Worm (Caenorhabditis elegans) whole organism, L4 larva: ENCODE data around the gene sri-29.

Source experiments
- D1046.2 ChIP-seq: fragments of 200-800 bp; sonication (Bioruptor generic); IDR thresholded peaks from 2 replicates; pipeline ENCODE4 v1.3.6; 2022; ENCODE audit warnings: missing genetic modification characterization, missing compliant biosample characterization
- F10B5.3 ChIP-seq: sonication (generic microtip); optimal IDR thresholded peaks from 2 replicates; lab custom pipeline; 2016; ENCODE audit warnings: mild to moderate bottlenecking, missing genetic modification characterization, missing compliant biosample characterization
- F26F4.8 ChIP-seq: fragments of 200-800 bp; sonication (Bioruptor generic); conservative IDR thresholded peaks from 2 replicates; pipeline ENCODE4 v1.3.6; 2022; ENCODE audit warnings: missing genetic modification characterization, missing compliant biosample characterization
- Y48G9A.11 ChIP-seq: fragments of 200-800 bp; sonication (Bioruptor generic); IDR thresholded peaks from 2 replicates; pipeline ENCODE4 v1.3.6; 2022; ENCODE audit warnings: missing genetic modification reagents, missing genetic modification characterization, missing compliant biosample characterization
- ZK337.2 ChIP-seq: fragments of 200-800 bp; sonication (Bioruptor generic); IDR thresholded peaks from 2 replicates; pipeline ENCODE4 v1.3.6; 2022; ENCODE audit warnings: missing genetic modification reagents, missing genetic modification characterization, missing compliant biosample characterization
- aha-1 ChIP-seq: fragments of 150-350 bp; peaks from one replicate; lab custom pipeline; 2014; ENCODE audit warnings: missing biosample characterization, missing genetic modification characterization
- arid-1 ChIP-seq: fragments of 200-800 bp; sonication (Bioruptor generic); conservative IDR thresholded peaks from 2 replicates; pipeline ENCODE4 v1.3.6; 2022; ENCODE audit warnings: missing genetic modification reagents, missing genetic modification characterization, missing compliant biosample characterization
- ceh-20 ChIP-seq: fragments of 200-800 bp; sonication (Bioruptor generic); IDR thresholded peaks from 2 replicates; pipeline ENCODE4 v1.3.6; 2022; ENCODE audit warnings: missing genetic modification reagents, missing genetic modification characterization, missing compliant biosample characterization
- ceh-28 ChIP-seq: fragments of 150-350 bp; optimal IDR thresholded peaks from 2 replicates; lab custom pipeline; 2014; ENCODE audit warnings: missing biosample characterization, missing genetic modification reagents, missing genetic modification characterization
- ceh-44 ChIP-seq: fragments of 200-800 bp; sonication (Bioruptor generic); IDR thresholded peaks from 2 replicates; pipeline ENCODE4 v1.3.6; 2022; ENCODE audit warnings: missing genetic modification reagents, missing genetic modification characterization, missing compliant biosample characterization
- ces-1 ChIP-seq: fragments of 150-350 bp; sonication (generic microtip); optimal IDR thresholded peaks from 4 replicates; lab custom pipeline; 2014; ENCODE audit warnings: missing biosample characterization, missing genetic modification reagents, missing genetic modification characterization
- ctbp-1 ChIP-seq: fragments of 200-800 bp; sonication (Bioruptor generic); IDR thresholded peaks from 2 replicates; pipeline ENCODE4 v1.3.6; 2022; ENCODE audit warnings: missing genetic modification reagents, missing genetic modification characterization, missing compliant biosample characterization
- daf-8 ChIP-seq: fragments of 200-800 bp; sonication (Bioruptor generic); IDR thresholded peaks from 2 replicates; pipeline ENCODE4 v1.3.6; 2022; ENCODE audit warnings: missing genetic modification characterization, missing compliant biosample characterization
- dmd-9 ChIP-seq: fragments of 200-800 bp; sonication (Bioruptor generic); IDR thresholded peaks from 2 replicates; pipeline ENCODE4 v1.3.6; 2022; ENCODE audit warnings: missing genetic modification reagents, missing genetic modification characterization, missing compliant biosample characterization
- dpl-1 ChIP-seq: fragments of 150-350 bp; optimal IDR thresholded peaks from 2 replicates; lab custom pipeline; 2014; ENCODE audit warnings: missing biosample characterization, missing genetic modification reagents, missing genetic modification characterization
- egl-43 ChIP-seq: fragments of 200-800 bp; sonication (Bioruptor generic); IDR thresholded peaks from 2 replicates; pipeline ENCODE4 v1.3.6; 2022; ENCODE audit warnings: missing genetic modification reagents, missing genetic modification characterization, missing compliant biosample characterization
- lin-15B ChIP-seq: fragments of 150-350 bp; sonication (generic microtip); optimal IDR thresholded peaks from 3 replicates; lab custom pipeline; 2014; ENCODE audit warnings: missing biosample characterization, missing genetic modification characterization
- lin-29 ChIP-seq: fragments of 200-800 bp; sonication (Bioruptor generic); IDR thresholded peaks from 2 replicates; pipeline ENCODE4 v1.3.6; 2022; ENCODE audit warnings: missing genetic modification reagents, missing genetic modification characterization, missing compliant biosample characterization
- lin-38 ChIP-seq: fragments of 200-800 bp; sonication (Bioruptor generic); IDR thresholded peaks from 2 replicates; pipeline ENCODE4 v1.3.6; 2022; ENCODE audit warnings: missing genetic modification reagents, missing genetic modification characterization, missing compliant biosample characterization
- mxl-3 ChIP-seq: fragments of 200-800 bp; sonication (Bioruptor generic); optimal IDR thresholded peaks from 2 replicates; lab custom pipeline; 2018; ENCODE audit warnings: mild to moderate bottlenecking, missing genetic modification characterization, missing compliant biosample characterization
- nhr-111 ChIP-seq: fragments of 200-800 bp; sonication (Bioruptor generic); optimal IDR thresholded peaks from 2 replicates; lab custom pipeline; 2018; ENCODE audit warnings: mild to moderate bottlenecking, missing genetic modification characterization, missing compliant biosample characterization
- nhr-237 ChIP-seq: sonication (generic microtip); optimal IDR thresholded peaks from 2 replicates; lab custom pipeline; 2017; ENCODE audit warnings: missing biosample characterization, missing genetic modification characterization
- nhr-41 ChIP-seq: fragments of 200-800 bp; sonication (Bioruptor generic); IDR thresholded peaks from 2 replicates; pipeline ENCODE4 v1.3.6; 2022; ENCODE audit warnings: missing genetic modification reagents, missing genetic modification characterization, missing compliant biosample characterization
- nhr-76 ChIP-seq: fragments of 150-350 bp; optimal IDR thresholded peaks from 2 replicates; lab custom pipeline; 2014; ENCODE audit warnings: missing biosample characterization, missing genetic modification characterization
- php-3 ChIP-seq: fragments of 200-800 bp; sonication (Bioruptor generic); IDR thresholded peaks from 2 replicates; pipeline ENCODE4 v1.3.6; 2022; ENCODE audit warnings: missing genetic modification reagents, missing genetic modification characterization, missing compliant biosample characterization
- set-16 ChIP-seq: fragments of 200-800 bp; sonication (Bioruptor generic); IDR thresholded peaks from 2 replicates; pipeline ENCODE4 v1.3.6; 2022; ENCODE audit warnings: missing genetic modification reagents, missing genetic modification characterization, missing compliant biosample characterization
- skn-1 ChIP-seq: fragments of 150-350 bp; optimal IDR thresholded peaks from 2 replicates; lab custom pipeline; 2014; ENCODE audit warnings: missing biosample characterization, missing genetic modification characterization
- snpc-4 ChIP-seq: fragments of 150-350 bp; optimal IDR thresholded peaks from 2 replicates; lab custom pipeline; 2014; ENCODE audit warnings: missing biosample characterization, missing genetic modification characterization
- tra-1 ChIP-seq: fragments of 200-800 bp; sonication (Bioruptor generic); IDR thresholded peaks from 2 replicates; pipeline ENCODE4 v1.3.6; 2022; ENCODE audit warnings: missing genetic modification reagents, missing genetic modification characterization, missing compliant biosample characterization
- unc-62 ChIP-seq, 3 experiments: fragments of 150-350 bp in 1 of 3; sonication (generic microtip); optimal IDR thresholded peaks in 2 of 3; peaks in 1 of 3; 1 replicate in 1 of 3; 2 replicates in 2 of 3; lab custom pipeline; 2014 to 2017; ENCODE audit warnings: missing biosample characterization in 3 of 3, missing genetic modification characterization in 3 of 3, missing genetic modification reagents in 3 of 3, missing genotype in 1 of 3
- zag-1 ChIP-seq: fragments of 150-350 bp; optimal IDR thresholded peaks from 2 replicates; lab custom pipeline; 2014; ENCODE audit warnings: missing biosample characterization, missing genetic modification characterization
- zfp-3 ChIP-seq: fragments of 200-800 bp; sonication (Bioruptor generic); conservative IDR thresholded peaks from 2 replicates; pipeline ENCODE4 v1.3.6; 2022; ENCODE audit warnings: missing genetic modification reagents, missing genetic modification characterization, missing compliant biosample characterization
- zip-2 ChIP-seq: fragments of 150-350 bp; optimal IDR thresholded peaks from 2 replicates; lab custom pipeline; 2014; ENCODE audit warnings: missing biosample characterization, missing genetic modification characterization

Gene sri-29

DNA sequence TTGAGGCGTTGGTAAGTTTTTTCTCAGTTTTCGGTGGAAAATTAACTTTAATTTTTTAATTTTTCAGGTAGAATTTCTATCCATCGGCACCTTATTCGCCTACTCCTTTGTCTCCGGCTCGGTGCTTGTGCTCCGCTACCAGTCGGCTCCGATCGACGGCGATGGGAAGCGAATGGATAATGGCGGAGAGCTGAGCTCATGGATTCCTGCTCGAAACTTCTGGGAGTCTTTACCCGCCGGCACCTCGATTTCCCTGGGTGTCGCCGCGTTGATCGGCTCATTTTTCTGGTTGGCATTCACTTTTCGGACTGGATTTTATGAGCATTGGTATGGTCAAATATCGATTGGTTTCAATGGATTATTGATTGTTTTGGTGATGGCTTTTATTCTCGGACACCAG lies 9.2 kb upstream of the sri-29 start:
- TF ChIP-seq F10B5.3 (tag; lab: Kevin White, UChicago): no peak
- peak; percentile 75 for TF ChIP-seq set-16 (GFP tag; lab: Robert Waterston, UW)
- TF ChIP-seq ceh-28: peak; percentile 55

DNA sequence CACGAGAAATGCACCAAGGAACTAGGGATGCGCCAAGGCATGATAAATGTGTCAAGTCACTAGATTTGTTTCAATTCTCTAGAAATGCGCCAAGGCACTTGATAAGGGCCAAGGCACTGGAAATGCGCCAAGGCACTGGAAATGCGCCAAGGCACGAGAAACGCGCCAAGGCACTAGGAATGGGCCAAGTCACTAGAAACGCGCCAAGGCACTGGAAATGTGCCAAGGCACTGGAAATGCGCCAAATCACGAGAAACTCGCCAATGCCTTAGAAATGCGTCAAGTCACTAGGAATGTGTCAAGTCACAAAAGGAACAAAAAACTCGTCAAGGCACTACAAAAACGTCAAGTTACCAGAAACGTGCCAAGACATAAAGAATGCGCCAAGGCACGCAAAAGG lies 7.8 kb upstream of the sri-29 start:
- TF ChIP-seq aha-1 (tag; lab: Kevin White, UChicago): peak; percentile 81
- TF ChIP-seq ceh-20 (GFP tag; lab: Robert Waterston, UW): peak; percentile 23; the same call in 1 of the 2 replicates
- no peak for TF ChIP-seq daf-8 (GFP tag; lab: Robert Waterston, UW)
- no peak for TF ChIP-seq lin-29 (GFP tag; lab: Robert Waterston, UW)
- no peak for TF ChIP-seq ceh-44 (GFP tag; lab: Robert Waterston, UW)
- 0 out of 2 replicates have a peak, but pooled peaks have one; percentile 16 for TF ChIP-seq tra-1 (GFP tag; lab: Robert Waterston, UW)
- TF ChIP-seq ZK337.2 (GFP tag; lab: Robert Waterston, UW): 0 out of 2 replicates have a peak, but pooled peaks have one; percentile 10
- peak; percentile 45 for TF ChIP-seq lin-38

DNA sequence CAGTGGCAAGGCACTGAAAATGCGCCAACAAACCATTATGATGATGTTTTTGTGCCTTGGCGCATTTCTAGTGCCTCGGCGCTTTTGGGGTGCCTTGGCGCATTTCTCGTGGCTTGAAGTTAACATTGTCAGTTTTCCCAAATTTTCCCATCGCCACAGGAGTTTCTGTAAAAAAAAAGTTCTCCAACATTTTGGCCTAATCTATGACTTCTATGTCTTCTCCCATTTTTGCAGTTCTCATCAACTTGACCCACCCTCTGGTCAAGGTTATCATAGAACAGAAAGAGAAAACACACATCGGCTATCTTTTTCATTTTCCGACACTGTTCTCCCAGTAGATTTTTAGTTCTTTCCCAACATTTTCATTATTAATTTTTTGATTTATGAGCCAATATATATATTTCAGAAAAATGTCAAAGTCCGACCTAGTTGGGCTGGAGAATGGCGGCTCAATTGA lies 5.6 kb upstream of the sri-29 start, which contains the start of the genes B0454.26 and B0454.5:
B0454.26 (minus strand) TSS at position 101 of the 457 bp plus-strand sequence.
B0454.5 (plus strand) TSS at position 407 of the 457 bp plus-strand sequence.
- no peak for TF ChIP-seq lin-15B (tag; lab: Kevin White, UChicago)
- no peak for TF ChIP-seq zag-1 (tag; lab: Kevin White, UChicago)
- TF ChIP-seq zfp-3: no peak
- TF ChIP-seq arid-1 (GFP tag; lab: Robert Waterston, UW): no peak
- TF ChIP-seq nhr-76 (tag; lab: Kevin White, UChicago): no peak
- TF ChIP-seq D1046.2: no peak
- no peak for TF ChIP-seq dmd-9 (GFP tag; lab: Robert Waterston, UW)

DNA sequence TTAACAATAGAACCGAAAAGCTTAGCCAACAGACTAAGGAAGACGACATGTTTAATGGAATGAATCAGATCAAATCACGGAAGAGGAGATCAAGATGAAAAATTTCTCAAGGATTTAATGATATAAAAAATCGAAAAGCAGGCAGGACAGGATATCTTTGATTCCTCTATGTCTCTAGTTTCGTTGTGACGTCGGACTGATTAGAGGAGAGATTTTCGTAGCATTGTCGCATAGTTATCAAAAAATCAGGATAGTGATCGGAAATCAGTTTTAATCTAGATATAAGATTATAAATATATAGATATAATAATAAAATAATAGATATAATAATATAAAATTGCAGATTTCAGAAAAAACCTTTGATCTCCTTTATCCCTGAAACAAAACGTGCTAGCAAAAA lies 765 bp upstream of the sri-29 start, which contains the start of gene B0454.8:
B0454.8 (minus strand) TSS at position 101 of the 400 bp plus-strand sequence.
- TF ChIP-seq F26F4.8 (GFP tag; lab: Robert Waterston, UW): no peak

DNA sequence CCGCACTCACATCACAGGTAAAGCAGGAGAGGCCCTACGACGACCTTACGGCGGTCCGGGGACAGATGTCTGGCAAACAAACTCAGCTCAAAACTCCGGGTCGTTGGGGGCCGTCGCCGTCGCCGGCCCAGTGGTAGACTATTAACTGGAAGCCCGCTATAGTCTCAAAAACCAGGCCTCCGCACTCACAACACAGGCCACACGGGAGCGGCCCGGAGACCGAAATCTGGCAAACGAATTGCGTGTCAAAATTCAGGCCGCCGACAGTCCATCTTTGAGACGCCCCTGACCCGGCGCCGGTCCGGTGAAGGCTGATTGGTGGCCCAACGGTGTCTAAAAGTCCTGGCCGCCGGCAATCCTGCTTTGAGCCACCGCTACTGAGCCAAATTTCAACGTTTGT lies 1.3 kb downstream of the sri-29 start:
- TF ChIP-seq nhr-41 (no peak), egl-43 (GFP tag; lab: Robert Waterston, UW) (peak; percentile 25; the same call in 1 of the 2 replicates), set-16 (GFP tag; lab: Robert Waterston, UW) (peak; percentile 84)

DNA sequence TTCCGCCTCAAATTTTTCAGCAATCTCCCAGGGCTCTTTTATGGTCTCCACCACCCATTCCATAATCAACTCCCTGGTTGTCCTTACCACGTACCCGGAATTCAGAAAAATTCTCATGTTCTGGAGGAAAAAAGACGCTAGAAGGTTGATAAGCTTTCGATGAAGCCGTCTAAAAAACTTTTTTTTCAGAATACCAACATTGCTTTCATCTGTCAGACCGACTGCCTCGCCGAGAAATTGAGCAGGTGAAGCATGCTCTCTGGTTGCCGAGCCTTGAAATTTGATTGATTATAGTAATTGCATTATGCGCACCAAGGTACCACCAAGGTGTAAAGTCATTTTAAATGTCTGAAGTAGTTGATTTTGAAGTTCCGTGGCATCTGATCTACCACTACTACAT lies 1.8 kb downstream of the sri-29 start, which contains the start of gene sri-30:
sri-30 (plus strand) TSS at position 301 of the 400 bp plus-strand sequence.
- TF ChIP-seq unc-62 (GFP tag; optimal IDR thresholded peaks at IDR 0.05 in 1 of 2; lab: Kevin White, UChicago): peak in 1 of 2 experiments; percentile 87
- TF ChIP-seq unc-62 (tag; optimal IDR thresholded peaks at IDR 0.05; lab: Kevin White, UChicago): no peak
- no peak for TF ChIP-seq ctbp-1
- TF ChIP-seq, all 104 proteins: peak for 1

DNA sequence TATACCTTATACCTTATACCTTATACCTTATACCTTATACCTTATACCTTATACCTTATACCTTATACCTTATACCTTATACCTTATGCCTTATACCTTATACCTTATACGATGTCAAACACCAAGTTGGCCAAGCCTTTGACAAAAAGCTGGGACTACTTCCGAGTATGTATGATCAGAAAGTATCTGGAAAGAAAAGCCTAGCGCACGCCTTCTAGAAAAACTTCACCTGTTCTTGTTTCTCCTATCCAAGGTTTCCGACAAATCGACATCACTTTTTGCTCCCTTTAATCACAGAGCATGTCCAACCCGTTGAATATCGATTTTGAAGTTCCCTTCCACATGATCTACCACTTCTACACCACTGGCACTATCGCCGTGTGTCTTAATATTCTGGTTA lies 4.3 kb downstream of the sri-29 start, which contains the start of gene sri-28:
sri-28 (plus strand) TSS at position 301 of the 400 bp plus-strand sequence.
- TF ChIP-seq Y48G9A.11 (GFP tag; lab: Robert Waterston, UW) (no peak), php-3 (no peak), ces-1 (GFP tag; lab: Kevin White, UChicago) (no peak), snpc-4 (tag; lab: Kevin White, UChicago) (no peak), zip-2 (no peak), mxl-3 (GFP tag; lab: Kevin White, UChicago) (no peak), dpl-1 (GFP tag; lab: Kevin White, UChicago) (no peak), F26F4.8 (GFP tag; lab: Robert Waterston, UW) (no peak), unc-62 (GFP tag; optimal IDR thresholded peaks at IDR 0.05 in 1 of 2; lab: Kevin White, UChicago) (no peak), unc-62 (tag; optimal IDR thresholded peaks at IDR 0.05; lab: Kevin White, UChicago) (no peak), nhr-237 (tag; lab: Kevin White, UChicago) (no peak), nhr-111 (GFP tag; lab: Kevin White, UChicago) (no peak), skn-1 (tag; lab: Kevin White, UChicago) (no peak), aha-1 (tag; lab: Kevin White, UChicago) (no peak)
